Worm (Caenorhabditis elegans): ENCODE data around the gene svh-1.

ce11 chrIV:8252856-8253255 is 46.4 kb downstream of the svh-1 start:
- no peak for TF ChIP-seq lin-39 (tag; optimal IDR thresholded peaks at IDR 0.05)
- peak; percentile 73 for TF ChIP-seq dve-1 (tag; optimal IDR thresholded peaks at IDR 0.05; ENCODE audit: insufficient read depth)
- TF ChIP-seq aly-2 (tag; optimal IDR thresholded peaks at IDR 0.05): no peak
- TF ChIP-seq snpc-4 (tag; optimal IDR thresholded peaks at IDR 0.05): no peak
- peak in 1 of 2 experiments; percentile 67 for TF ChIP-seq lsy-2 (tag; optimal IDR thresholded peaks at IDR 0.05)
- no peak for TF ChIP-seq unc-62 (GFP tag; optimal IDR thresholded peaks at IDR 0.05 in 1 of 2)
- no peak for TF ChIP-seq unc-62 (tag; optimal IDR thresholded peaks at IDR 0.05)
- peak; percentile 93 for TF ChIP-seq daf-19 (GFP tag; conservative IDR thresholded peaks at IDR 0.05)
- TF ChIP-seq ceh-28 (tag; optimal IDR thresholded peaks at IDR 0.05): no peak
- TF ChIP-seq daf-12 (tag; optimal IDR thresholded peaks at IDR 0.05): no peak

Data from whole organism, L4 larva.